Fruit fly (Drosophila melanogaster) Kc167 (cell line): ENCODE measurements around the gene CG34135.

ENCODE experiments used
- Myc ChIP-seq: fragments of >200 bp; optimal IDR thresholded peaks from 2 replicates; lab custom pipeline; 2017; ENCODE audit warnings: missing external identifiers
- Sin3A ChIP-seq: fragments of >200 bp; optimal IDR thresholded peaks from 2 replicates; lab custom pipeline; 2018; ENCODE audit warnings: missing external identifiers
- h ChIP-seq: fragments of >200 bp; optimal IDR thresholded peaks from 3 replicates; lab custom pipeline; 2018; ENCODE audit warnings: missing external identifiers
- insv ChIP-seq: fragments of >200 bp; optimal IDR thresholded peaks from 3 replicates; lab custom pipeline; 2018; ENCODE audit warnings: missing external identifiers
- psq ChIP-seq: fragments of >200 bp; optimal IDR thresholded peaks from 2 replicates; lab custom pipeline; 2017; ENCODE audit warnings: missing external identifiers

DNA sequence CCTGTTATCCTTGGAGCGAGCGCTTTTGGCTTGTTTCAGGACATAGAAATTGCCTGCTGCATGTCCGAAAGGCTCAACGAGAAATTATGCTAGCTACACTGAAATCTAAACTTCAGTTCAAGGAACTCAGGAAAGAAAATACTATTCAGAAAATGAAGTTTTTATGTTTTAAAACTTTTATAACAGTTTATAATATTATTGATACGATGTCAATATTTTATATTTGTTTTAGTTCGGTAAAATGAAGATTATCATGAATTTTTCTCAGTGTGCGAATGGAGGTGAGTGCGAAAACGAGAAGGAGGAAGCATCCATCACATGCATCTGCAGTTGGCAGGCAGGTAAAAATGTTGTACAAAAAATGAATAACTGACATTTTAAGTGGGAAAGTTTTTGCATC, 21.6 kb downstream of the CG34135 start:
- TF ChIP-seq psq (lab: Kevin White, UChicago) (no peak), h (lab: Kevin White, UChicago) (no peak), Sin3A (lab: Kevin White, UChicago) (no peak), Myc (lab: Kevin White, UChicago) (no peak), insv (lab: Kevin White, UChicago) (no peak)
